Fruit fly (Drosophila melanogaster): Measurements from ENCODE around the gene CG10588.

The CG10588 gene

DNA sequence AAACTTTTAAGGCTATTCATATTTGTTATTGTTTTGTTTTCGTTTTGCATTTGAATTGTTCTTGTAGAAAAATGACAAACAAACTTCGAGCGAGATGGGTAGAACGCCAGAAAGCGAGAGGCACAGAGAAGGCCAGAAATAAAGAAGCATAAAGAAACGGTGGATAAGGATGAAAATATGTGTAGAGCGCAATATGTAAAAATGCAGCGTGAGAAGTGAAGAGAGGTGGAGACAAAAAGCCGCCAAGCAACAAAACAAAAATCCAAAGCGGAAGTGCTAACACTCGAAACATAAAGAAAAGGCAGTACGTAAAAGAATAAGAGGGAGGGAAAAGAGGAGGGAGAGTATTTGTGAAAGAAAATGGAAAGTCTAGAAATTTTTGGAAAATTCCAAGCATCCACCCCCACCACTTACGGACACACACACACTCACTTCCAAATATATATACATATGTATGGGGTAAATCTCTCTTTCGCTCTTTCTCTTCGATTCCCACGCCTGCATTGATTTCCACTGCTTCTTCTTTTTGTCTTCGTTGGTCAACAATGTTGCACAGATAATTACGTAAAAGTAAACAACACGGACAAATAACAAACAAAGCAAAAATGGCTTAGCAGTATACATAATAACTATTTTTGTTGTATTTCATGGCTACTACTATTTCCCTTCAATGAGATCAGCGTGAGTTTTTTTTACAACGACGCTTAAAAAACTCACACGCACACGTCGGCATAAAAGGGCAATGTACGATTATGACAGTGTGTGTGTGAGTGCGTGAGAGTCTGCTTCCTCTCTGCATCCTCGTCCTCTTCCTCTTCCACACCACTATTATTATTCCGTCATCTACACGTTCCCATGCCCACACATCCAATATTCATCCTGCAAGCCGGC is 50.9 kb downstream of the CG10588 start:
- TF ChIP-seq CG8478 (optimal IDR thresholded peaks at IDR 0.05) (no peak), CTCF (optimal IDR thresholded peaks at IDR 0.05) (no peak)

DNA sequence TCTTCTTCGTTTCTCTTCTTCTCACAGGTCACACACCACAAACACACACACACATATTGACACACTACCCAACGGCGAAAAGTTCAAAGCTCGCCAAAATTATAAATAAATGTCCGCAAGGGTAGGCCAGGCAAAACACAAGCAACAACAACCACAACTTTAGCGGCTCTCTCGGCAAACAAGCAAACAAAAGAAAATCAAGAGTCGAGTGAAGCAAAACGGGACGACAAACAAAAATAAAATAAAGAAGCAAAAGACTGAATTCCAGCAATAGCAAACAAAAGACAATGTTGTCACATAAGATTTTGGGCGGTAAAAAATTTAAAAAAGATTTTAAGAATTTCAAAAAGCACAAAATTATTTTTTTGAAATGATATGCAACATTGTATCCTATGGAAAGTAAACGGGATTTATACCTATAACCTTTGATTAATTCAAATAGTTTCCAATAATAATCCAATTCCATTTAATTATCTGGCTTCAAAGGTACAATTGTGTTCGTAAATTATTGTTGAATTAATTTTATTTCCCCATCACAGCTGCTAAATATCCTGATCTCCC is 51.6 kb downstream of the CG10588 start:
- TF ChIP-seq CG8478 (optimal IDR thresholded peaks at IDR 0.05), result no peak
- TF ChIP-seq CTCF (optimal IDR thresholded peaks at IDR 0.05), result no peak

DNA sequence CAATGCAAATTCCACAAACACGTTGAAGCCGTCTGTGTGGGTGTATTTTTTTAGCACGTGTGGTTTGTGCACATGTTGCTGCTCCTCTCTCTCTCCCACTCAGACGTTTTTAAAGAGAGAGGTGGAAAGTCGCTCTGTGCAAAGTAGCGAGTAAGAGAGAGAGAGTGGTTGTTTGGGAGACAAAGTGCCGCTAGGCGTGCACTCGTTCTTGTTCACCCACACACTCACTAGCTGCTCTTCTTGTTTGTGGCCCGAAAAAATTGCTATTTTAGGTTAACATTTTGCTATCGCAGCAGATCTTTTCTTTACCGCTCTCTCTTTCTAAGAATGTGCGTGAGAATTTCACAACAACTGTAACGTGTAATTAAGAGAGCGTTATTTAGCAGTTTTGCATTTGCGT is 52.2 kb downstream of the CG10588 start:
- TF ChIP-seq CG8478 (optimal IDR thresholded peaks at IDR 0.05), result no peak
- TF ChIP-seq CTCF (optimal IDR thresholded peaks at IDR 0.05), result no peak

DNA sequence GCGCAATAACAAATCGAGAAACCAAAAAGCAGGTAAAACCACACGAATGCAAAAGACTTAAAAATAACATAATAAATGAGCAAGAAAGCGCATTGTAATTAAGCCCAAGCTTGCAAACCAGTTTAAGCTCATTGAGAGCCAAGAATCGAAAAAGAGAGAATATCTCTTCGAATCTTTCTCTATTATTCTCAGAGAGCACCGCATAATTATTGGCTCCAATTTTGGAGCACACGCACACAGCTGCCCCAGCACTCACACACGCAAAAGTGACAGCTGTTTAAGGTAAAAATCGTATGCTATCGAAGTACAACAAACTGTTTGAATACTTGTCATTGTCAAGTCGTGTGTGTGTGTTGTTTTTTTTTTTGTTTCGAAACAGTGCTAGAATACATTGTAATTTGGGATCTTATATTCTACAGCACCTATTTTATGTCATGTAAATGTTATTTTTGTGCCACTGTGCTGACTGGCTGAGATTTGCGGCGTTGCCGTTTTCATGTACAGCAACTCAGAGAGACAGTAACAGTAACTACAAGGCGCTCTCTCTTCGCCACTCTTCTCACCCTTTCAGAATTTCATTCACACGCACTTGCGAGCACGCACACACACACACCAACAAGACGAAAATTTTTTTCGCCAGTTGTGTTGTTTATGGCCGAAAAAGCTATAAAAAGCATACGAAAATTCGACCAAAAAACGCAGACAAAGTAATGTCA is 52.8 kb downstream of the CG10588 start:
- no peak for TF ChIP-seq CG8478 (optimal IDR thresholded peaks at IDR 0.05)
- no peak for TF ChIP-seq CTCF (optimal IDR thresholded peaks at IDR 0.05)

All from S2 (cell line).